Worm (Caenorhabditis elegans): ENCODE measurements around the gene C33F10.1.

The C33F10.1 gene

DNA sequence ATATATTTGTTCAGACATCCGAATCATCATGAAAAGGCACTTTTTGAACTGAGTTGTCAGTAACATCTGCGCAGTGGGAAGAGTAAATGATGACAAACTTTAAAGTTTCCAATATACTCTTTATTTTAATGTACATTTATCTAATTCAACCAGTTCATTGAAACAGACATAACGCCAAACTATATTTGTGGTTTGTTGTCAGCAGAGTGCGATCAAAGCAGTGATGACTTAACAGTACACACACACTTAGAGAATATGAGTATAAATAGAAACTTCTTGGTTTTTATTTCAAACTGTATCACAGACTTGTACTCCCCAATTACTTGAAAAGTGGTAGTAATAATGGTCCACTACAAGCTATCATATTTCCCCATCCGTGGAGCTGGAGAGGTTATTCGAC, 48.6 kb downstream of the C33F10.1 start, which contains the start of gene gst-8:
Gene gst-8 (plus strand): TSS at position 301 of the 400 bp plus-strand sequence.
- no peak for TF ChIP-seq nhr-12 (tag; optimal IDR thresholded peaks at IDR 0.05)
- TF ChIP-seq nhr-25 (tag; optimal IDR thresholded peaks at IDR 0.05): no peak
- no peak for TF ChIP-seq ztf-11 (tag; optimal IDR thresholded peaks at IDR 0.05)
- peak; percentile 56 for TF ChIP-seq skn-1 (tag; optimal IDR thresholded peaks at IDR 0.05)

DNA sequence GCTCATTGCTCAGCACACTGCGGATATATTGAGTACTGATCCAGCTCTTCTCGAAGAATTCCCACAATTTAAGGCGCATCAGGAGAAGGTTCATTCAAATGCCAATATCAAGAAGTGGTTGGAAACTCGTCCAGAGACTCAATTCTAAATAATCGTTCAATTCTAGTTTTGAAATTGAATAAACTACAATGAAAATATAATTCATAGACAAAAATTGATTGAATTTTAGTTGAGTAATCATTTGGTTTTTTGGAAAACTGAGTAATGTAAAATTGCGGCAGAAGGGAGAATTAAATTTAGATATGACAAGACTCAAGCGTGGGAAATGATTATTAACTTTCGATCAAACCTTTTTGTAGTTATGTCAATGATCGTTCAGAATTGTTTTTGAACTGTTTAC, 49.6 kb downstream of the C33F10.1 start:
- TF ChIP-seq ztf-11 (tag; optimal IDR thresholded peaks at IDR 0.05): no peak
- no peak for TF ChIP-seq aly-2 (tag; optimal IDR thresholded peaks at IDR 0.05)
- TF ChIP-seq ceh-16 (tag; optimal IDR thresholded peaks at IDR 0.05): no peak
- TF ChIP-seq unc-55 (GFP tag; optimal IDR thresholded peaks at IDR 0.05): no peak
- no peak for TF ChIP-seq nhr-237 (tag; optimal IDR thresholded peaks at IDR 0.05)
- no peak for TF ChIP-seq skn-1 (tag; optimal IDR thresholded peaks at IDR 0.05)
- no peak for TF ChIP-seq alr-1 (tag; optimal IDR thresholded peaks at IDR 0.05)
- no peak for TF ChIP-seq sma-3 (GFP tag; optimal IDR thresholded peaks at IDR 0.05)
- no peak for TF ChIP-seq elt-1 (tag; optimal IDR thresholded peaks at IDR 0.05)
